Fruit fly (Drosophila melanogaster) S2 (cell line): ENCODE measurements around the gene Ir7g.

Experiments used
- CG8478 ChIP-seq: fragments of >200 bp; optimal IDR thresholded peaks from 2 replicates; lab custom pipeline; 2018
- CTCF ChIP-seq, 2 experiments: fragments of >200 bp; optimal IDR thresholded peaks; 2 replicates each; lab custom pipeline; 2018

Gene Ir7g

DNA sequence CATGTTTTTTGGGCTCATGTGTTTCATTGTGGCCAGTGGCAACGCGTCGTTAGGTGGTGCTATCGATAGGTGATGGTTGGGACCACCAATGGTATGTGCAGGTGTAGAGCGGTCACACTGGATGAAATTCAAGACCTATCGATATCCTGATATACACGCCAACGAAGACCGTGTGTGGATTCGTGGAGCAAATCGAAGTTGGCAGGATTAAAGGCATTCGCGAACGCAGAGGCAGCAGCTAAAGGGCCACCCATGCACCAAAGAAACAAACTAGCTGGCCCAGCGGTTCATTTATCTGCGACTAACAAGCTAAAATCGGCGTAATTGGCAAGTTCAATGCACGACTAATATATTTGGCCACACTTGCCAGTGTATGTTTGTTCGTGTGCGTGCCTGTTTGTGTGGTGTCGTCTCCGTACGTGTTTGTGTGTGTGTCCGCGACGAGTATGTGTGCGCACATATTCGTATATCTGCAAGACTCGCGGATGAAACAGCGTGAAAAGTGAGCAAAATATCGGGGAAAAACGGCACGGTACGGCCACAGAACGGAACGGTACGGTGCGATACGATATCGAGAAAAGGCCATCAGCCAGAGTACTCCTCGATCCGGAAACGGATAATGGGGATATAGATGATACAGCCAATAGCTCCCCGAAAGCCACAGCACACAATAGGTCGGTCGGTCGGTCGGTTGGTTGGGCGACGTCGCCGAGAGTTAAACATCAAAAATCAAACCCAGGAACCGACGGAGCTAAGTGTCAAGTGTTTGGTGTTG, 51.5 kb downstream of the Ir7g start, which contains the start of gene Ubr3:
Ubr3 (plus strand) TSS at position 99 of the 775 bp plus-strand sequence.
- TF ChIP-seq CG8478 (lab: Kevin White, UChicago) (no peak), CTCF (optimal IDR thresholded peaks at IDR 0.05; lab: Kevin White, UChicago) (no peak)
